Worm (Caenorhabditis elegans): ENCODE measurements around the gene R08C7.8.

Gene R08C7.8

DNA sequence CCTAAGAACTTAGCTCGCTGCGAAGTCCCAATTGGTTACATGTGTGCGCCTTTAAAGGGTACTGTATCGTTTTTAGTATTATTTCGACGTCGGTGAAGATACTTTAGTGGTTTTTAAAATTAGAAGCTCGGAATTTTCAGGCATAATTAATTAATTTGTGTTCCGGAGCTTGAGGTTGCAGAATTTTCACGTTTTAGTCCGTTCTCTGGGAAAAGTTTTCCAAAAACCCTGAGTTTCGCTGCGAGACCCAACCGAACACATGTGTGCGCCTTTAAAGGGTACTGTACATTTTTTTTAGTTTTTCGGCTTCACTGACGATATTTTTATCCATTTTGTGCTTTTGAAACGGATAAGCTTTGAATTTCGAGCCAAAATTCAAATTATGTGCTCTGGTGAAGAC, 40.9 kb downstream of the R08C7.8 start:
- TF ChIP-seq lin-32 (GFP tag; optimal IDR thresholded peaks at IDR 0.05) (no peak), drap-1 (GFP tag; optimal IDR thresholded peaks at IDR 0.05) (no peak), unc-62 (GFP tag; optimal IDR thresholded peaks at IDR 0.05) (no peak), elt-3 (tag; optimal IDR thresholded peaks at IDR 0.05) (no peak), elt-1 (tag; optimal IDR thresholded peaks at IDR 0.05; ENCODE audit: borderline replicate concordance, insufficient read depth) (no peak), zip-8 (tag; optimal IDR thresholded peaks at IDR 0.05) (no peak), cnd-1 (tag; optimal IDR thresholded peaks at IDR 0.05) (no peak), bed-3 (GFP tag; optimal IDR thresholded peaks at IDR 0.05) (no peak), ceh-43 (GFP tag; optimal IDR thresholded peaks at IDR 0.05) (no peak), snpc-4 (tag; optimal IDR thresholded peaks at IDR 0.05) (no peak), hlh-1 (tag; optimal IDR thresholded peaks at IDR 0.05) (no peak), M03D4.4 (tag; optimal IDR thresholded peaks at IDR 0.05) (no peak), blmp-1 (tag; optimal IDR thresholded peaks at IDR 0.05) (no peak), ces-1 (GFP tag; optimal IDR thresholded peaks at IDR 0.05) (no peak), ceh-83 (GFP tag; optimal IDR thresholded peaks at IDR 0.05) (no peak), nhr-28 (tag; optimal IDR thresholded peaks at IDR 0.05) (no peak), sptf-1 (tag; optimal IDR thresholded peaks at IDR 0.05) (no peak), nhr-12 (tag; optimal IDR thresholded peaks at IDR 0.05) (no peak), sem-2 (GFP tag; optimal IDR thresholded peaks at IDR 0.05) (no peak)

DNA sequence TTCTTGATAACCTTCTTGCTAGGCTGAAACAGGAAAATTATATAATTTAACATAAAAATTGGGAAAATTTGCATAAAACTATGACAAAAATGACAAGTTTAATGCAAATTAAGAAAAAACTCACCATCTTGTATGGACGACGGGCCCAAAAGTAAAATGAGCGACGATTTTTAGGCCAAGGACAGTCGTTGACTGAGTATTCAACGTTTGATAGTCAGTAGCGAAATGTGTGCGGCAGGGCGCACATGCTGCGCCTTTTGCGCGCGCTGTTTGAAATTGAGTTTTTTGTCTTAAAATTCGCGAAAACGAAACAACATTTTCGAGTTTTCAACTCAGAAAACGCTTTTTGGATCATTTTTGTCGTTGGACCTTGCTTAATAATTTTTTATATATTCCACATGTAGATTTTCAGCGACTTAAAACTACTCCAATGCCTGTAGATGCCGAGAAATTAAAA, 43.9 kb downstream of the R08C7.8 start, which contains the start of the genes rpl-7A and set-21:
TSS of gene rpl-7A (minus strand) at position 153 of the 457 bp plus-strand sequence.
TSS of gene set-21 (plus strand) at position 407 of the 457 bp plus-strand sequence.
- TF ChIP-seq ham-2 (GFP tag; optimal IDR thresholded peaks at IDR 0.05) (no peak), lsy-2 (tag; optimal IDR thresholded peaks at IDR 0.05) (peak; percentile 93), nhr-2 (tag; optimal IDR thresholded peaks at IDR 0.05) (no peak), pha-4 (tag; optimal IDR thresholded peaks at IDR 0.05) (peak; percentile 56), mab-5 (tag; optimal IDR thresholded peaks at IDR 0.05) (no peak), ceh-39 (tag; optimal IDR thresholded peaks at IDR 0.05) (peak; percentile 71), tbx-8 (GFP tag; optimal IDR thresholded peaks at IDR 0.05) (peak; percentile 27), unc-62 (GFP tag; optimal IDR thresholded peaks at IDR 0.05) (peak; percentile 49), snpc-4 (tag; optimal IDR thresholded peaks at IDR 0.05) (no peak), drap-1 (GFP tag; optimal IDR thresholded peaks at IDR 0.05) (peak; percentile 62), nhr-28 (tag; optimal IDR thresholded peaks at IDR 0.05) (no peak), ces-1 (GFP tag; optimal IDR thresholded peaks at IDR 0.05) (peak; percentile 47), M03D4.4 (tag; optimal IDR thresholded peaks at IDR 0.05) (peak; percentile 51), cnd-1 (tag; optimal IDR thresholded peaks at IDR 0.05) (peak; percentile 64), nhr-237 (tag; optimal IDR thresholded peaks at IDR 0.05) (peak; percentile 84), sem-2 (GFP tag; optimal IDR thresholded peaks at IDR 0.05) (no peak), hlh-1 (tag; optimal IDR thresholded peaks at IDR 0.05) (peak; percentile 7), mls-2 (tag; optimal IDR thresholded peaks at IDR 0.05) (peak; percentile 70), elt-1 (tag; optimal IDR thresholded peaks at IDR 0.05; ENCODE audit: borderline replicate concordance, insufficient read depth) (no peak), sptf-1 (tag; optimal IDR thresholded peaks at IDR 0.05) (peak; percentile 85), flh-1 (GFP tag; optimal IDR thresholded peaks at IDR 0.05) (no peak), zip-8 (tag; optimal IDR thresholded peaks at IDR 0.05) (no peak), bed-3 (GFP tag; optimal IDR thresholded peaks at IDR 0.05) (no peak), unc-120 (tag; optimal IDR thresholded peaks at IDR 0.05; ENCODE audit: poor library complexity, severe bottlenecking) (peak; percentile 18), lin-13 (tag; optimal IDR thresholded peaks at IDR 0.05) (peak; percentile 76), ceh-83 (GFP tag; optimal IDR thresholded peaks at IDR 0.05) (no peak), mep-1 (tag; optimal IDR thresholded peaks at IDR 0.05) (peak; percentile 86)

DNA sequence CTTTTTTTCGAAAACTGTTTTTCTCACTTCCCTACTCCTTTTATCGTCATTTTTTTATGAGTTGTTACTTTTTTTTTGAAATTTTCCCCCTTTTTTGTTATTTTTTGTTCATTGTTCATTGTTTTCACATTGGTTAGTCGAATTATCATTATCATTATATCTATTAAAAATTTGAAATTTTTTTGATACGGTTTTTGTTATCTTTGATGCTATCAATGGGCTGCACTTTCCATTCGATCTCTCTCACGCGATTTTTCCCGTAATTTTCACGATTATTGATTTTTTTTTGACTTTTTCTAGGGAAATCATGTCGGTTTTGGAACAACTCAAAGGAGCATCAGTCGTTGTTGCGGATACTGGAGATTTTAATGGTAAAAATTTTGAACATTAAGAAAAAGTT, 48.0 kb downstream of the R08C7.8 start, which contains the start of gene tald-1:
TSS of gene tald-1 (plus strand) at position 301 of the 400 bp plus-strand sequence.
- no peak for TF ChIP-seq unc-39 (tag; optimal IDR thresholded peaks at IDR 0.05)
- TF ChIP-seq ces-1 (GFP tag; optimal IDR thresholded peaks at IDR 0.05) = no peak
- no peak for TF ChIP-seq mep-1 (tag; optimal IDR thresholded peaks at IDR 0.05)
- no peak for TF ChIP-seq ceh-39 (tag; optimal IDR thresholded peaks at IDR 0.05)
- no peak for TF ChIP-seq sptf-1 (tag; optimal IDR thresholded peaks at IDR 0.05)
- no peak for TF ChIP-seq lin-32 (GFP tag; optimal IDR thresholded peaks at IDR 0.05)
- no peak for TF ChIP-seq ceh-83 (GFP tag; optimal IDR thresholded peaks at IDR 0.05)
- no peak for TF ChIP-seq pha-4 (tag; optimal IDR thresholded peaks at IDR 0.05)
- TF ChIP-seq nhr-12 (tag; optimal IDR thresholded peaks at IDR 0.05) = no peak
- no peak for TF ChIP-seq unc-120 (tag; optimal IDR thresholded peaks at IDR 0.05; ENCODE audit: poor library complexity, severe bottlenecking)
